Worm (Caenorhabditis elegans): ENCODE data around the gene C03A3.9.

DNA sequence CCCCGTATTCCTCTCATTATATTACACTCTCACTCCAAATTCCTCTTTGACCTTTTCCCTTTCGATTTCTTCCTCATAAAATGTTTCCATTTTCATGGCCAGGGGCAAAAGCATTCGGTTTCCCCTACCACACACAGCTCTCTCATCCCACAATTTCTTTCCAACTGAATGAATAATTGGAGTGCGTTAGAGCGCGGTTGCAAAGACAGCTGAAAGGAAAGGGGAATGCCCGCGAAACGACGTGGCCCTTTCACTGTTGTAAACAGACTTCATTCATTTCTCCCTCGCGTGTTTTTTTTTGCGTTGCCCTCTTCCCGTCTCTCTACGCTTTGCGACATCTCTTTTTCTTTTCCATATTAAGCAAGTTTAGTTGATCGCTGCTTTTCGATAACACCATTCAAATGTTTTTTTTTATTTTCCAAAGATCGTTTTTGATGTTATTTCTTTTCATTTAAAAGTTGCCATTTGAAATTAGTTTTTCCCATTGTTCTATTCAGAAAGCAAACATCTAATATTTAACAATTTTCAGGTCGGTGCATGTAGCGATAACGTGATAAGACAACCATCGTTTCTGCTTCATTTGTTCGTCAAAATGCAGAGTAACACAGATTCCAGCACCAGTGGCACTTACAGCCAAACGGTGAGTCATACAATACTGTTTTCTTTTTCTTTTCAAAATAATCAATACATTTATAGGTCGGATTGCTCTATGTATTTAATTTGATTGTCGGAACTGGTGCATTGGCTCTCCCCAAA, 4.3 kb upstream of the C03A3.9 start, which contains the start of gene C03A3.2:
- TF ChIP-seq pros-1 (tag; optimal IDR thresholded peaks at IDR 0.05) (peak; percentile 43), odd-2 (tag; optimal IDR thresholded peaks at IDR 0.05) (no peak), unc-86 (tag; optimal IDR thresholded peaks at IDR 0.05) (no peak), pax-1 (tag; optimal IDR thresholded peaks at IDR 0.05) (no peak), hlh-13 (GFP tag; optimal IDR thresholded peaks at IDR 0.05) (no peak), dmd-4 (tag; optimal IDR thresholded peaks at IDR 0.05; ENCODE audit: borderline replicate concordance) (no peak), nfya-1 (tag; optimal IDR thresholded peaks at IDR 0.05) (peak; percentile 77), hlh-8 (tag; optimal IDR thresholded peaks at IDR 0.05) (no peak)
